Fruit fly (Drosophila melanogaster) whole organism, embryonic: ENCODE data around the gene CG6766.

ENCODE experiments used
- Atf6 ChIP-seq: fragments of 200-800 bp; sonication (Bioruptor generic); IDR thresholded peaks from 2 replicates; pipeline ENCODE4 v1.3.6; 2022; ENCODE audit warnings: missing biosample characterization, missing genetic modification characterization
- CG10321 ChIP-seq: fragments of 200-800 bp; sonication (Bioruptor generic); IDR thresholded peaks from 2 replicates; pipeline ENCODE4 v1.3.6; 2022; ENCODE audit warnings: missing biosample characterization, missing genetic modification characterization
- CG10565 ChIP-seq: fragments of 200-800 bp; sonication (Bioruptor generic); optimal IDR thresholded peaks from 3 replicates; lab custom pipeline; 2016; ENCODE audit warnings: missing biosample characterization, mild to moderate bottlenecking, missing genetic modification characterization
- CG10979 ChIP-seq: fragments of 200-800 bp; sonication (Bioruptor generic); optimal IDR thresholded peaks from 2 replicates; lab custom pipeline; 2018; ENCODE audit warnings: missing biosample characterization, mild to moderate bottlenecking, missing genetic modification characterization, moderate library complexity
- CG13424 ChIP-seq: fragments of 200-800 bp; sonication (Bioruptor generic); optimal IDR thresholded peaks from 2 replicates; lab custom pipeline; 2019; ENCODE audit warnings: missing biosample characterization, mild to moderate bottlenecking, missing genetic modification characterization, moderate library complexity
- CG14050 ChIP-seq: fragments of 200-800 bp; sonication (Bioruptor generic); IDR thresholded peaks from 3 replicates; pipeline ENCODE4 v1.3.6; 2022; ENCODE audit warnings: missing biosample characterization, missing genetic modification characterization
- CG14710 ChIP-seq: fragments of 200-800 bp; sonication (Bioruptor generic); optimal IDR thresholded peaks from 3 replicates; lab custom pipeline; 2019; ENCODE audit warnings: missing biosample characterization, mild to moderate bottlenecking, missing genetic modification characterization, moderate library complexity
- CG14965 ChIP-seq: fragments of 200-800 bp; sonication (Bioruptor generic); optimal IDR thresholded peaks from 2 replicates; lab custom pipeline; 2016; ENCODE audit warnings: missing biosample characterization, missing genetic modification characterization, borderline replicate concordance
- CG1603 ChIP-seq: fragments of 200-800 bp; sonication (Bioruptor generic); optimal IDR thresholded peaks from 2 replicates; lab custom pipeline; 2019; ENCODE audit warnings: missing biosample characterization, mild to moderate bottlenecking, missing genetic modification characterization, moderate library complexity
- CG16863 ChIP-seq: fragments of 200-800 bp; sonication (Bioruptor generic); optimal IDR thresholded peaks from 3 replicates; lab custom pipeline; 2016; ENCODE audit warnings: missing biosample characterization, missing genetic modification characterization
- CG17385 ChIP-seq: fragments of 200-800 bp; sonication (Bioruptor generic); optimal IDR thresholded peaks from 3 replicates; lab custom pipeline; 2018; ENCODE audit warnings: missing biosample characterization, mild to moderate bottlenecking, missing genetic modification characterization
- CG17568 ChIP-seq: fragments of 200-800 bp; sonication (Bioruptor generic); optimal IDR thresholded peaks from 2 replicates; lab custom pipeline; 2018; ENCODE audit warnings: missing biosample characterization, mild to moderate bottlenecking, missing genetic modification characterization, moderate library complexity
- CG18262 ChIP-seq: fragments of 200-800 bp; optimal IDR thresholded peaks from 3 replicates; lab custom pipeline; 2019; ENCODE audit warnings: missing biosample characterization, mild to moderate bottlenecking, missing genetic modification characterization, moderate library complexity
- CG18476 ChIP-seq: fragments of 200-800 bp; sonication (Bioruptor generic); optimal IDR thresholded peaks from 2 replicates; lab custom pipeline; 2016; ENCODE audit warnings: missing biosample characterization, mild to moderate bottlenecking, missing genetic modification characterization
- CG18599 ChIP-seq: fragments of 200-800 bp; sonication (Bioruptor generic); optimal IDR thresholded peaks from 3 replicates; lab custom pipeline; 2017; ENCODE audit warnings: missing biosample characterization, missing genetic modification characterization, mild to moderate bottlenecking, moderate library complexity, missing genetic modification reagents
- CG18619 ChIP-seq: fragments of 200-800 bp; sonication (Bioruptor generic); optimal IDR thresholded peaks from 3 replicates; lab custom pipeline; 2017; ENCODE audit warnings: missing biosample characterization, mild to moderate bottlenecking, missing genetic modification characterization
- CG2712 ChIP-seq: fragments of 200-800 bp; optimal IDR thresholded peaks from 3 replicates; lab custom pipeline; 2019; ENCODE audit warnings: missing biosample characterization, mild to moderate bottlenecking, missing genetic modification characterization, moderate library complexity
- CG3995 ChIP-seq: fragments of 200-800 bp; sonication (Bioruptor generic); optimal IDR thresholded peaks from 3 replicates; lab custom pipeline; 2016; ENCODE audit warnings: missing biosample characterization, missing genetic modification characterization
- CG4820 ChIP-seq: fragments of 200-800 bp; sonication (Bioruptor generic); optimal IDR thresholded peaks from 3 replicates; lab custom pipeline; 2016; ENCODE audit warnings: missing biosample characterization, missing genetic modification characterization
- CG6683 ChIP-seq: fragments of 200-800 bp; sonication (Bioruptor generic); optimal IDR thresholded peaks from 2 replicates; lab custom pipeline; 2017; ENCODE audit warnings: missing biosample characterization, mild to moderate bottlenecking, missing genetic modification characterization, missing genetic modification reagents
- CG7271 ChIP-seq: fragments of 200-800 bp; sonication (Bioruptor generic); optimal IDR thresholded peaks from 2 replicates; lab custom pipeline; 2018; ENCODE audit warnings: missing biosample characterization, mild to moderate bottlenecking, missing genetic modification characterization, moderate library complexity
- CG7963 ChIP-seq: fragments of 200-800 bp; sonication (Bioruptor generic); IDR thresholded peaks from 3 replicates; pipeline ENCODE4 v1.3.6; 2022; ENCODE audit warnings: missing biosample characterization, missing genetic modification characterization; ENCODE audit not compliant: partially characterized antibody
- CG8359 ChIP-seq: fragments of 200-800 bp; sonication (Bioruptor generic); optimal IDR thresholded peaks from 2 replicates; lab custom pipeline; 2017; ENCODE audit warnings: missing biosample characterization, mild to moderate bottlenecking, missing genetic modification characterization, borderline replicate concordance
- D ChIP-seq, 2 experiments: fragments of 200-800 bp in 1 of 2; fragments of >200 bp in 1 of 2; sonication (Bioruptor generic) in 1 of 2; optimal IDR thresholded peaks; 2 replicates in 1 of 2; 3 replicates in 1 of 2; lab custom pipeline; 2017; ENCODE audit warnings: mild to moderate bottlenecking in 1 of 2, missing biosample characterization in 1 of 2, missing genetic modification characterization in 1 of 2, missing genetic modification reagents in 1 of 2
- D19A ChIP-seq: fragments of 200-800 bp; optimal IDR thresholded peaks from 3 replicates; lab custom pipeline; 2019; ENCODE audit warnings: missing biosample characterization, mild to moderate bottlenecking, missing genetic modification characterization, moderate library complexity
- HLHmδ ChIP-seq: fragments of 200-800 bp; sonication (Bioruptor generic); optimal IDR thresholded peaks from 2 replicates; lab custom pipeline; 2018; ENCODE audit warnings: missing biosample characterization, mild to moderate bottlenecking, missing genetic modification characterization, moderate library complexity
- Hmx ChIP-seq: fragments of 200-800 bp; sonication (Bioruptor generic); optimal IDR thresholded peaks from 2 replicates; lab custom pipeline; 2016; ENCODE audit warnings: missing biosample characterization, missing genetic modification characterization
- Hr3 ChIP-seq: fragments of 200-800 bp; sonication (Bioruptor generic); optimal IDR thresholded peaks from 3 replicates; lab custom pipeline; 2016; ENCODE audit warnings: missing biosample characterization, missing genetic modification characterization
- Lpt ChIP-seq: fragments of >200 bp; optimal IDR thresholded peaks from 2 replicates; lab custom pipeline; 2018; ENCODE audit warnings: missing biosample characterization, missing genetic modification characterization
- Mad ChIP-seq: fragments of 200-800 bp; sonication (Bioruptor generic); optimal IDR thresholded peaks from 2 replicates; lab custom pipeline; 2016; ENCODE audit warnings: missing biosample characterization, missing genetic modification characterization
- Opbp ChIP-seq: fragments of 200-800 bp; sonication (Bioruptor generic); IDR thresholded peaks from 3 replicates; pipeline ENCODE4 v1.3.6; 2022; ENCODE audit warnings: missing biosample characterization, missing genetic modification characterization; ENCODE audit not compliant: partially characterized antibody
- Sox100B ChIP-seq: fragments of 200-800 bp; sonication (Bioruptor generic); optimal IDR thresholded peaks from 3 replicates; lab custom pipeline; 2018; ENCODE audit warnings: missing biosample characterization, mild to moderate bottlenecking, missing genetic modification characterization
- Sox102F ChIP-seq: fragments of 200-800 bp; sonication (Bioruptor generic); optimal IDR thresholded peaks from 2 replicates; lab custom pipeline; 2018; ENCODE audit warnings: missing biosample characterization, mild to moderate bottlenecking, missing genetic modification characterization, moderate library complexity
- ac ChIP-seq: fragments of 200-800 bp; sonication (Bioruptor generic); optimal IDR thresholded peaks from 3 replicates; lab custom pipeline; 2017; ENCODE audit warnings: missing biosample characterization, mild to moderate bottlenecking, missing genetic modification characterization
- bowl ChIP-seq: fragments of 200-800 bp; sonication (Bioruptor generic); IDR thresholded peaks from 2 replicates; pipeline ENCODE4 v1.3.6; 2022; ENCODE audit warnings: missing biosample characterization, missing genetic modification characterization
- br ChIP-seq: fragments of >200 bp; optimal IDR thresholded peaks from 2 replicates; lab custom pipeline; 2017
- crol ChIP-seq: fragments of 200-800 bp; sonication (Bioruptor generic); IDR thresholded peaks from 2 replicates; pipeline ENCODE4 v1.3.6; 2022; ENCODE audit warnings: missing biosample characterization, missing genetic modification characterization
- dan ChIP-seq: fragments of 200-800 bp; sonication (Bioruptor generic); IDR thresholded peaks from 2 replicates; pipeline ENCODE4 v1.3.6; 2022; ENCODE audit warnings: missing biosample characterization, missing genetic modification characterization
- dmrt99B ChIP-seq: fragments of 200-800 bp; sonication (Bioruptor generic); optimal IDR thresholded peaks from 2 replicates; lab custom pipeline; 2018; ENCODE audit warnings: missing biosample characterization, mild to moderate bottlenecking, missing genetic modification characterization, moderate library complexity
- eve ChIP-seq, 2 experiments: fragments of >200 bp; optimal IDR thresholded peaks; 2 replicates each; lab custom pipeline; 2017; ENCODE audit warnings: missing biosample characterization in 2 of 2, missing genetic modification characterization in 2 of 2
- ftz-f1 ChIP-seq: fragments of 200-800 bp; sonication (Bioruptor generic); optimal IDR thresholded peaks from 2 replicates; lab custom pipeline; 2016; ENCODE audit warnings: missing biosample characterization, missing genetic modification characterization
- gsb ChIP-seq: fragments of 200-800 bp; sonication (Bioruptor generic); IDR thresholded peaks from 2 replicates; pipeline ENCODE4 v1.3.6; 2022; ENCODE audit warnings: missing biosample characterization, missing genetic modification characterization
- kah ChIP-seq: fragments of 200-800 bp; sonication (Bioruptor generic); optimal IDR thresholded peaks from 2 replicates; lab custom pipeline; 2018; ENCODE audit warnings: missing biosample characterization, mild to moderate bottlenecking, missing genetic modification characterization
- luna ChIP-seq: fragments of 200-800 bp; sonication (Bioruptor generic); optimal IDR thresholded peaks from 2 replicates; lab custom pipeline; 2016; ENCODE audit warnings: missing biosample characterization, missing genetic modification characterization
- mam ChIP-seq: fragments of 200-800 bp; sonication (Bioruptor generic); optimal IDR thresholded peaks from 3 replicates; lab custom pipeline; 2016; ENCODE audit warnings: missing biosample characterization, missing genetic modification characterization
- nerfin-2 ChIP-seq: fragments of 200-800 bp; sonication (Bioruptor generic); IDR thresholded peaks from 2 replicates; pipeline ENCODE4 v1.3.6; 2022; ENCODE audit warnings: missing biosample characterization, missing genetic modification characterization; ENCODE audit not compliant: partially characterized antibody
- ranshi ChIP-seq: fragments of 200-800 bp; sonication (Bioruptor generic); IDR thresholded peaks from 2 replicates; pipeline ENCODE4 v1.3.6; 2022; ENCODE audit warnings: missing biosample characterization, missing genetic modification characterization
- shn ChIP-seq: fragments of 200-800 bp; sonication (Bioruptor generic); optimal IDR thresholded peaks from 3 replicates; lab custom pipeline; 2016; ENCODE audit warnings: missing biosample characterization, missing genetic modification characterization
- slou ChIP-seq: fragments of 200-800 bp; sonication (Bioruptor generic); optimal IDR thresholded peaks from 3 replicates; lab custom pipeline; 2016; ENCODE audit warnings: missing biosample characterization, missing genetic modification characterization
- ttk ChIP-seq: fragments of 200-800 bp; sonication (Bioruptor generic); IDR thresholded peaks from 2 replicates; pipeline ENCODE4 v2.1.2; 2022; ENCODE audit warnings: missing biosample characterization, missing genetic modification characterization
- vvl ChIP-seq: fragments of 200-800 bp; sonication (Bioruptor generic); IDR thresholded peaks from 2 replicates; pipeline ENCODE4 v1.3.6; 2022; ENCODE audit warnings: missing biosample characterization, missing genetic modification characterization

The CG6766 gene

DNA sequence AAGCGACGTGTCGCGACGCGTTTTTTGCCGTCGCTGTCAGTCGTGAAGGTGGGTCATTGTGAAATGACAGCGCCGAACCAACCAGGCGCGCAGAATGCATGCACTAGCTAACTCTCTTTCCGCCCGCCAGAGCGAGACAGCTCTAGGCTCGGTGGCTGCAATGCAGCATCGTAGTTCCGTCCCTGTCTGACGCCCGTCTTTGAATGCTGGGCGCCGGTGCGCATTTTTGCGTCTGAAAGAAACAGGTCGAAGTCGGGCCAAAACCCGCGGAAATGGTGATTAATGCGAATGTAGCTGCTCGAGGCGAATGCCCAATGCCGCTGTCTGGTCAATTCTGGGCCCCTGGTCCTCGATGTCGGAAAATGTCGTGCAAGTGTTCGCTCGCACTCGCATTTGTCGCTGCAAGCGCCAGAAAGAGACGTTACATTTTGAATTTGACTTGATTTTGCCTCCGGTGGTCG lies 33.1 kb downstream of the CG6766 start (continued):
- TF ChIP-seq vvl (GFP tag; lab: Robert Waterston, UW) (no peak), CG8359 (GFP tag; lab: Kevin White, UChicago) (peak; percentile 100), CG14710 (peak; percentile 46), CG7271 (tag; lab: Kevin White, UChicago) (no peak), CG14965 (no peak), CG7963 (GFP tag; lab: Robert Waterston, UW) (no peak), CG14050 (GFP tag; lab: Robert Waterston, UW) (no peak), D (optimal IDR thresholded peaks at IDR 0.05; lab: Kevin White, UChicago) (peak; percentile 97), D (GFP tag; optimal IDR thresholded peaks at IDR 0.05; lab: Kevin White, UChicago) (peak; percentile 5), Hr3 (no peak), Sox102F (no peak), CG10979 (tag; lab: Kevin White, UChicago) (peak; percentile 50), CG3995 (GFP tag; lab: Kevin White, UChicago) (no peak), slou (GFP tag; lab: Kevin White, UChicago) (no peak), CG18619 (peak; percentile 29), bowl (GFP tag; lab: Robert Waterston, UW) (no peak), mam (GFP tag; lab: Kevin White, UChicago) (peak; percentile 12), luna (GFP tag; lab: Kevin White, UChicago) (no peak), CG13424 (tag; lab: Kevin White, UChicago) (peak; percentile 19), Atf6 (GFP tag; lab: Robert Waterston, UW) (no peak), D19A (tag; lab: Kevin White, UChicago) (peak; percentile 16), CG18262 (tag; lab: Kevin White, UChicago) (peak; percentile 90), ttk (no peak), CG17568 (GFP tag; lab: Kevin White, UChicago) (peak; percentile 63), Sox100B (GFP tag; lab: Kevin White, UChicago) (peak; percentile 35), CG17385 (GFP tag; lab: Kevin White, UChicago) (peak; percentile 76), CG10321 (GFP tag; lab: Robert Waterston, UW) (no peak), ftz-f1 (GFP tag; lab: Kevin White, UChicago) (peak; percentile 98), ranshi (no peak), nerfin-2 (GFP tag; lab: Robert Waterston, UW) (no peak), CG2712 (peak; percentile 66), dmrt99B (peak; percentile 72), CG18599 (GFP tag; lab: Kevin White, UChicago) (peak; percentile 58), CG16863 (GFP tag; lab: Kevin White, UChicago) (no peak), Opbp (GFP tag; lab: Robert Waterston, UW) (no peak), dan (no peak), HLHmδ (GFP tag; lab: Kevin White, UChicago) (peak; percentile 96), gsb (no peak), CG18476 (GFP tag; lab: Kevin White, UChicago) (no peak), CG1603 (peak; percentile 65), Lpt (no peak), CG10565 (GFP tag; lab: Kevin White, UChicago) (no peak), Mad (GFP tag; lab: Kevin White, UChicago) (peak; percentile 65), CG6683 (GFP tag; lab: Kevin White, UChicago) (no peak), shn (GFP tag; lab: Kevin White, UChicago) (peak; percentile 71), crol (no peak), Hmx (GFP tag; lab: Kevin White, UChicago) (no peak), kah (peak; percentile 100), ac (GFP tag; lab: Kevin White, UChicago) (peak; percentile 81), CG4820 (GFP tag; lab: Kevin White, UChicago) (no peak), eve (GFP tag; optimal IDR thresholded peaks at IDR 0.05; lab: Kevin White, UChicago) (no peak), br (lab: Kevin White, UChicago) (no peak)
